Worm (Caenorhabditis elegans) whole organism, L1 larva: ENCODE measurements around the gene zmp-3.

ENCODE experiments used
- elt-3 ChIP-seq, 6 experiments: fragments of 150-350 bp in 1 of 6; sonication (generic microtip); optimal IDR thresholded peaks; 2 replicates each; lab custom pipeline; 2017 to 2018; ENCODE audit warnings: missing biosample characterization in 6 of 6, missing genetic modification characterization in 6 of 6, inconsistent platforms in 1 of 6
- mep-1 ChIP-seq: fragments of 150-350 bp; optimal IDR thresholded peaks from 2 replicates; lab custom pipeline; 2014; ENCODE audit warnings: missing biosample characterization, missing genetic modification characterization
- skn-1 ChIP-seq: fragments of 150-350 bp; optimal IDR thresholded peaks from 2 replicates; lab custom pipeline; 2014; ENCODE audit warnings: missing biosample characterization, missing genetic modification characterization

ce11 chrV:2909525-2909924, at the start of gene zmp-3:
- TF ChIP-seq skn-1 (tag; lab: Kevin White, UChicago) (no peak), mep-1 (no peak), elt-3 (tag; optimal IDR thresholded peaks at IDR 0.05; lab: Kevin White, UChicago) (peak in 1 of 6 experiments; percentile 42)
